Worm (Caenorhabditis elegans): ENCODE results near the gene atln-1.
A peak's percentile ranks its signal among the peaks of the same experiment; 100 is the strongest.
"Not testable (repeated sequence)": the region's sequence is repeated elsewhere in the genome, so short reads cannot be mapped to it uniquely, and the experiment has no call there.

atln-1 gene

DNA sequence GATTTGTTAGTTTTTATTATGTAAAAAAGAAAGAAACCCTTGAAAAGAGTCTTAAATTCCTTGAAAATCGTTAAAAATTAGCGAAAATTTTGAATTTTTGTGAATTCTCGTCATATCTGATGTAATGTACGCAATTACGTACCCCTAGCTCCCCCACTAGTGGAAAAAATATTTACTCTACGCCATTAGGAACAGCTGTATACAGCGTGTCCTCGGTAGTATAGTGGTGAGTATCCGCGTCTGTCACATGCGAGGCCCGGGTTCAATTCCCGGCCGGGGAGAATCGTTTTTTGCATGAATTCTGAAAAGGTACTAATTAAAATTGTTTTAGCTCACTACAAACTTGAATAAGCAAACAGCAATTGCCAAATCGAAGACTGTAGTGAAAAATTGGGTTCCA lies 11.4 kb downstream of the atln-1 start (continued):
- TF ChIP-seq fkh-10 (GFP tag; optimal IDR thresholded peaks at IDR 0.05) (no peak), unc-55 (GFP tag; optimal IDR thresholded peaks at IDR 0.05) (no peak), hlh-15 (tag; optimal IDR thresholded peaks at IDR 0.05) (no peak)

DNA sequence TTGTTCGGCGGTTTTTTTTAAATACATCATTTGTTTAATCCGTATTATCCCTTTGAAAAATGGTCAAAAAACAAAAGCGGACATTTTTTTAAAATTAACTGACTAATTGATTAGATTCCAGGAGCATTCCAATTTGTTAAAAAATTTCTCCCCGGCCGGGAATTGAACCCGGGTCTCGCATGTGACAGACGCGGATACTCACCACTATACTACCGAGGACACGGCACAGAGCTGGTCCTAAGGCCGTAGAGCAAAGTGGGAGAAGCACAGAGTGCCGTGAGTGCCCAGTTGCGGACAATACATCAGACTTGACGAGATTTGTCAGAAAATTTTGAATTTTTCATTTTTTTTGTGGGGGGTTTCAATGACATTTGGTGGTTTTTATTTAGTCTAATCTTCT lies 12.5 kb downstream of the atln-1 start:
- TF ChIP-seq C08G9.2 (tag; optimal IDR thresholded peaks at IDR 0.05) (peak; percentile 15), ceh-22 (tag; optimal IDR thresholded peaks at IDR 0.05) (no peak), hlh-15 (tag; optimal IDR thresholded peaks at IDR 0.05) (no peak), ztf-16 (tag; optimal IDR thresholded peaks at IDR 0.05) (no peak), nhr-11 (tag; optimal IDR thresholded peaks at IDR 0.05) (no peak), C38D4.7 (GFP tag; optimal IDR thresholded peaks at IDR 0.05) (no peak), Y22D7AL.16 (tag; optimal IDR thresholded peaks at IDR 0.05) (no peak), pag-3 (tag; optimal IDR thresholded peaks at IDR 0.05; ENCODE audit: borderline replicate concordance) (no peak), hlh-30 (tag; optimal IDR thresholded peaks at IDR 0.05; ENCODE audit: insufficient read depth) (peak; percentile 54)

ce11 chrIV:2801558-2801957 lies 13.1 kb downstream of the atln-1 start, which contains the start of gene Y54G2A.44:
Gene Y54G2A.44 (plus strand): TSS chrIV:2801858.
- not testable (repeated sequence) for TF ChIP-seq sdc-2, eyg-1, zip-5 (tag; optimal IDR thresholded peaks at IDR 0.05)

DNA sequence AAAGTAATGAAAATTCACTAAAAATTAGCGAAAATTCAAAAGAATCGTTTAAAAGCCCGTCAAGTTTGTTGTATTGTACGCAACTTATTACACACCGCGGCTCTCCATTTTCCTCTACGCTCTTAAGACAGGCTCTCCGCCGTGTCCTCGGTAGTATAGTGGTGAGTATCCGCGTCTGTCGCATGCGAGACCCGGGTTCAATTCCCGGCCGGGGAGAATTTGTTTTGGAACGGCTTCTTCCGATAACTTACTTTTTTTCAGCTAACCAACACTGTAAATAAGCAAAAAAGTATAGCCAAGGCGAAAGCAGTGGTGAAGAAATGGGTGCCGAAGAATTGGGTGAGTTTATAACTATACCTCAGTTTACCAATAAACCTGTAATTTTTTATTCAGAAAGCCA lies 13.7 kb downstream of the atln-1 start:
- TF ChIP-seq F13H6.1 (tag; optimal IDR thresholded peaks at IDR 0.05) (no peak), C38D4.7 (GFP tag; optimal IDR thresholded peaks at IDR 0.05) (peak; percentile 32), nfya-1 (tag; optimal IDR thresholded peaks at IDR 0.05) (no peak), nhr-11 (tag; optimal IDR thresholded peaks at IDR 0.05) (no peak), ceh-6 (GFP tag; optimal IDR thresholded peaks at IDR 0.05) (peak; percentile 38), nhr-232 (tag; optimal IDR thresholded peaks at IDR 0.05) (peak; percentile 29), tbx-2 (tag; optimal IDR thresholded peaks at IDR 0.05) (peak; percentile 7), ceh-18 (tag; optimal IDR thresholded peaks at IDR 0.05) (no peak), gmeb-2 (tag; optimal IDR thresholded peaks at IDR 0.05) (peak; percentile 14), C08G9.2 (tag; optimal IDR thresholded peaks at IDR 0.05) (peak; percentile 46), che-1 (tag; optimal IDR thresholded peaks at IDR 0.05) (peak; percentile 4), eyg-1 (tag; optimal IDR thresholded peaks at IDR 0.05) (no peak)

ce11 chrIV:2803652-2804051 lies 15.2 kb downstream of the atln-1 start, which contains the start of gene Y54G2A.32:
Gene Y54G2A.32 (plus strand): TSS chrIV:2803952.
- TF ChIP-seq ceh-45 (GFP tag; IDR thresholded peaks at IDR 0.05) (no peak), fkh-10 (GFP tag; optimal IDR thresholded peaks at IDR 0.05) (no peak), lim-6 (tag; optimal IDR thresholded peaks at IDR 0.05) (no peak), pha-4 (tag; optimal IDR thresholded peaks at IDR 0.05) (no peak), syd-9 (tag; optimal IDR thresholded peaks at IDR 0.05) (no peak), ceh-19 (GFP tag; optimal IDR thresholded peaks at IDR 0.05) (no peak), ceh-30 (tag; optimal IDR thresholded peaks at IDR 0.05) (no peak), elt-2 (tag; optimal IDR thresholded peaks at IDR 0.05) (no peak), madf-2 (tag; optimal IDR thresholded peaks at IDR 0.05) (no peak), ttx-3 (tag; optimal IDR thresholded peaks at IDR 0.05) (no peak), T23F11.4 (GFP tag; optimal IDR thresholded peaks at IDR 0.05) (no peak), gmeb-2 (tag; optimal IDR thresholded peaks at IDR 0.05) (no peak), elt-4 (tag; optimal IDR thresholded peaks at IDR 0.05) (no peak), mec-3 (tag; optimal IDR thresholded peaks at IDR 0.05; ENCODE audit: borderline replicate concordance) (no peak), ahr-1 (tag; optimal IDR thresholded peaks at IDR 0.05) (no peak), dve-1 (tag; optimal IDR thresholded peaks at IDR 0.05) (no peak), sdc-2 (tag; optimal IDR thresholded peaks at IDR 0.05) (no peak), rnt-1 (tag; optimal IDR thresholded peaks at IDR 0.05) (no peak), K02D7.2 (tag; optimal IDR thresholded peaks at IDR 0.05) (no peak)
